Fruit fly (Drosophila melanogaster) whole organism, embryonic: ENCODE results near the gene Zn72D.
A peak's percentile ranks its signal among the peaks of the same experiment; 100 is the strongest.

Experiments
- Bteb2 ChIP-seq: fragments of 200-800 bp; sonication (Bioruptor generic); optimal IDR thresholded peaks from 2 replicates; lab custom pipeline; 2016; ENCODE audit warnings: missing biosample characterization, missing genetic modification characterization
- CG10959 ChIP-seq: fragments of 200-800 bp; sonication (Bioruptor generic); IDR thresholded peaks from 2 replicates; pipeline ENCODE4 v1.3.6; 2022; ENCODE audit warnings: missing biosample characterization, missing genetic modification characterization
- CG11456 ChIP-seq: fragments of 200-800 bp; sonication (Bioruptor generic); IDR thresholded peaks from 3 replicates; pipeline ENCODE4 v1.3.6; 2022; ENCODE audit warnings: missing biosample characterization, missing genetic modification characterization
- CG11695 ChIP-seq: fragments of 200-800 bp; sonication (Bioruptor generic); IDR thresholded peaks from 3 replicates; pipeline ENCODE4 v1.3.6; 2022; ENCODE audit warnings: missing biosample characterization, missing genetic modification characterization
- CG12104 ChIP-seq: fragments of 200-800 bp; sonication (Bioruptor generic); optimal IDR thresholded peaks from 3 replicates; lab custom pipeline; 2016; ENCODE audit warnings: missing biosample characterization, missing genetic modification characterization
- CG14710 ChIP-seq: fragments of 200-800 bp; sonication (Bioruptor generic); optimal IDR thresholded peaks from 3 replicates; lab custom pipeline; 2019; ENCODE audit warnings: missing biosample characterization, mild to moderate bottlenecking, missing genetic modification characterization, moderate library complexity
- CG18599 ChIP-seq: fragments of 200-800 bp; sonication (Bioruptor generic); optimal IDR thresholded peaks from 3 replicates; lab custom pipeline; 2017; ENCODE audit warnings: missing biosample characterization, missing genetic modification characterization, mild to moderate bottlenecking, moderate library complexity, missing genetic modification reagents
- CG30020 ChIP-seq: fragments of 200-800 bp; optimal IDR thresholded peaks from 2 replicates; lab custom pipeline; 2019; ENCODE audit warnings: missing biosample characterization, mild to moderate bottlenecking, missing genetic modification characterization, moderate library complexity
- CG32767 ChIP-seq: fragments of 200-800 bp; sonication (Bioruptor generic); IDR thresholded peaks from 2 replicates; pipeline ENCODE4 v1.3.6; 2022; ENCODE audit warnings: missing biosample characterization, missing genetic modification characterization
- CG34376 ChIP-seq: fragments of 200-800 bp; sonication (Bioruptor generic); optimal IDR thresholded peaks from 2 replicates; lab custom pipeline; 2018; ENCODE audit warnings: missing biosample characterization, mild to moderate bottlenecking, missing genetic modification characterization
- CG6854 ChIP-seq: fragments of 200-800 bp; sonication (Bioruptor generic); optimal IDR thresholded peaks from 3 replicates; lab custom pipeline; 2017; ENCODE audit warnings: missing biosample characterization, mild to moderate bottlenecking, missing genetic modification characterization
- CG7745 ChIP-seq: fragments of 200-800 bp; sonication (Bioruptor generic); optimal IDR thresholded peaks from 2 replicates; lab custom pipeline; 2018; ENCODE audit warnings: missing biosample characterization, mild to moderate bottlenecking, missing genetic modification characterization, moderate library complexity
- CG7839 ChIP-seq: fragments of 200-800 bp; sonication (Bioruptor generic); optimal IDR thresholded peaks from 3 replicates; lab custom pipeline; 2018; ENCODE audit warnings: missing biosample characterization, mild to moderate bottlenecking, missing genetic modification characterization, moderate library complexity
- CG7987 ChIP-seq: fragments of 200-800 bp; sonication (Bioruptor generic); optimal IDR thresholded peaks from 2 replicates; lab custom pipeline; 2018; ENCODE audit warnings: missing biosample characterization, mild to moderate bottlenecking, missing genetic modification characterization, moderate library complexity
- CG9215 ChIP-seq: fragments of 200-800 bp; sonication (Bioruptor generic); IDR thresholded peaks from 2 replicates; pipeline ENCODE4 v1.3.6; 2022; ENCODE audit warnings: missing biosample characterization, missing genetic modification characterization
- CG9437 ChIP-seq: fragments of 200-800 bp; sonication (Bioruptor generic); optimal IDR thresholded peaks from 2 replicates; lab custom pipeline; 2018; ENCODE audit warnings: missing biosample characterization, mild to moderate bottlenecking, missing genetic modification characterization
- D19A ChIP-seq: fragments of 200-800 bp; optimal IDR thresholded peaks from 3 replicates; lab custom pipeline; 2019; ENCODE audit warnings: missing biosample characterization, mild to moderate bottlenecking, missing genetic modification characterization, moderate library complexity
- D19B ChIP-seq: fragments of 200-800 bp; sonication (Bioruptor generic); optimal IDR thresholded peaks from 2 replicates; lab custom pipeline; 2017; ENCODE audit warnings: missing biosample characterization, mild to moderate bottlenecking, missing genetic modification characterization
- Dp ChIP-seq: fragments of 200-800 bp; sonication (Bioruptor generic); optimal IDR thresholded peaks from 2 replicates; lab custom pipeline; 2018; ENCODE audit warnings: missing biosample characterization, mild to moderate bottlenecking, missing genetic modification characterization, moderate library complexity
- ERR ChIP-seq: fragments of 200-800 bp; sonication (Bioruptor generic); optimal IDR thresholded peaks from 2 replicates; lab custom pipeline; 2016; ENCODE audit warnings: missing biosample characterization, missing genetic modification characterization
- Elba2 ChIP-seq: fragments of 200-800 bp; sonication (Bioruptor generic); optimal IDR thresholded peaks from 3 replicates; lab custom pipeline; 2016; ENCODE audit warnings: missing biosample characterization, missing genetic modification characterization
- HLH3B ChIP-seq: fragments of 200-800 bp; sonication (Bioruptor generic); IDR thresholded peaks from 2 replicates; pipeline ENCODE4 v1.3.6; 2022; ENCODE audit warnings: missing biosample characterization, missing genetic modification characterization
- HLH54F ChIP-seq: fragments of 200-800 bp; sonication (Bioruptor generic); optimal IDR thresholded peaks from 3 replicates; lab custom pipeline; 2016; ENCODE audit warnings: missing biosample characterization, missing genetic modification characterization
- Hmx ChIP-seq: fragments of 200-800 bp; sonication (Bioruptor generic); optimal IDR thresholded peaks from 2 replicates; lab custom pipeline; 2016; ENCODE audit warnings: missing biosample characterization, missing genetic modification characterization
- Hr3 ChIP-seq: fragments of 200-800 bp; sonication (Bioruptor generic); optimal IDR thresholded peaks from 3 replicates; lab custom pipeline; 2016; ENCODE audit warnings: missing biosample characterization, missing genetic modification characterization
- Hr51 ChIP-seq, 2 experiments: fragments of 200-800 bp; sonication (Bioruptor generic); optimal IDR thresholded peaks; 2 replicates in 1 of 2; 3 replicates in 1 of 2; lab custom pipeline; 2016 to 2018; ENCODE audit warnings: missing biosample characterization in 2 of 2, missing genetic modification characterization in 2 of 2, mild to moderate bottlenecking in 1 of 2, moderate library complexity in 1 of 2
- Hsf ChIP-seq: fragments of 200-800 bp; sonication (Bioruptor generic); optimal IDR thresholded peaks from 3 replicates; lab custom pipeline; 2016; ENCODE audit warnings: missing biosample characterization, missing genetic modification characterization
- Mrtf ChIP-seq: fragments of 200-800 bp; sonication (Bioruptor generic); IDR thresholded peaks from 3 replicates; pipeline ENCODE4 v1.3.6; 2022; ENCODE audit warnings: missing biosample characterization, missing genetic modification characterization
- NC2α ChIP-seq: fragments of 200-800 bp; sonication (Bioruptor generic); optimal IDR thresholded peaks from 2 replicates; lab custom pipeline; 2016; ENCODE audit warnings: missing biosample characterization, missing genetic modification characterization
- Rfx ChIP-seq: fragments of 200-800 bp; sonication (Bioruptor generic); IDR thresholded peaks from 2 replicates; pipeline ENCODE4 v1.3.6; 2022; ENCODE audit warnings: missing biosample characterization, missing genetic modification characterization
- Sin3A ChIP-seq: fragments of >200 bp; optimal IDR thresholded peaks from 2 replicates; lab custom pipeline; 2018
- Sry-δ ChIP-seq: fragments of 200-800 bp; sonication (Bioruptor generic); optimal IDR thresholded peaks from 2 replicates; lab custom pipeline; 2016; ENCODE audit warnings: missing biosample characterization, missing genetic modification characterization
- cas ChIP-seq: fragments of 200-800 bp; sonication (Bioruptor generic); IDR thresholded peaks from 2 replicates; pipeline ENCODE4 v1.3.6; 2022; ENCODE audit warnings: missing biosample characterization, missing genetic modification characterization
- ci ChIP-seq: fragments of 200-800 bp; sonication (Bioruptor generic); IDR thresholded peaks from 3 replicates; pipeline ENCODE4 v1.3.6; 2022; ENCODE audit warnings: missing biosample characterization, missing genetic modification characterization
- cwo ChIP-seq: fragments of 200-800 bp; sonication (Bioruptor generic); optimal IDR thresholded peaks from 3 replicates; lab custom pipeline; 2017; ENCODE audit warnings: missing biosample characterization, missing genetic modification characterization, mild to moderate bottlenecking, moderate library complexity, missing genetic modification reagents
- dan ChIP-seq: fragments of 200-800 bp; sonication (Bioruptor generic); IDR thresholded peaks from 2 replicates; pipeline ENCODE4 v1.3.6; 2022; ENCODE audit warnings: missing biosample characterization, missing genetic modification characterization
- dysf ChIP-seq: fragments of 200-800 bp; sonication (Bioruptor generic); IDR thresholded peaks from 3 replicates; pipeline ENCODE4 v1.3.6; 2022; ENCODE audit warnings: missing biosample characterization, missing genetic modification characterization
- eve ChIP-seq, 2 experiments: fragments of >200 bp; optimal IDR thresholded peaks; 2 replicates each; lab custom pipeline; 2017; ENCODE audit warnings: missing biosample characterization in 2 of 2, missing genetic modification characterization in 2 of 2
- fu2 ChIP-seq: fragments of 200-800 bp; sonication (Bioruptor generic); optimal IDR thresholded peaks from 2 replicates; lab custom pipeline; 2016; ENCODE audit warnings: missing biosample characterization, missing genetic modification characterization
- ham ChIP-seq: fragments of 200-800 bp; sonication (Bioruptor generic); IDR thresholded peaks from 2 replicates; pipeline ENCODE4 v1.3.6; 2022; ENCODE audit warnings: missing biosample characterization, missing genetic modification characterization
- mirr ChIP-seq: fragments of 200-800 bp; sonication (Bioruptor generic); optimal IDR thresholded peaks from 3 replicates; lab custom pipeline; 2018; ENCODE audit warnings: missing biosample characterization, mild to moderate bottlenecking, missing genetic modification characterization
- onecut ChIP-seq: fragments of 200-800 bp; sonication (Bioruptor generic); IDR thresholded peaks from 2 replicates; pipeline ENCODE4 v1.3.6; 2022; ENCODE audit warnings: missing biosample characterization, missing genetic modification characterization
- phol ChIP-seq: fragments of 200-800 bp; sonication (Bioruptor generic); optimal IDR thresholded peaks from 3 replicates; lab custom pipeline; 2018; ENCODE audit warnings: missing biosample characterization, mild to moderate bottlenecking, missing genetic modification characterization, moderate library complexity
- pnt ChIP-seq: fragments of 200-800 bp; sonication (Bioruptor generic); optimal IDR thresholded peaks from 3 replicates; lab custom pipeline; 2016; ENCODE audit warnings: missing biosample characterization, missing genetic modification characterization
- pzg ChIP-seq: fragments of 200-800 bp; sonication (Bioruptor generic); optimal IDR thresholded peaks from 3 replicates; lab custom pipeline; 2018; ENCODE audit warnings: missing biosample characterization, mild to moderate bottlenecking, missing genetic modification characterization, moderate library complexity
- schlank ChIP-seq: fragments of 200-800 bp; sonication (Bioruptor generic); optimal IDR thresholded peaks from 2 replicates; lab custom pipeline; 2018; ENCODE audit warnings: missing biosample characterization, mild to moderate bottlenecking, missing genetic modification characterization
- sna ChIP-seq: fragments of 200-800 bp; sonication (Bioruptor generic); IDR thresholded peaks from 2 replicates; pipeline ENCODE4 v1.3.6; 2022; ENCODE audit warnings: missing biosample characterization, missing genetic modification characterization; ENCODE audit not compliant: partially characterized antibody
- stc ChIP-seq: fragments of 200-800 bp; sonication (Bioruptor generic); IDR thresholded peaks from 2 replicates; pipeline ENCODE4 v1.3.6; 2022; ENCODE audit warnings: missing biosample characterization, missing genetic modification characterization
- tx ChIP-seq: fragments of 200-800 bp; sonication (Bioruptor generic); optimal IDR thresholded peaks from 2 replicates; lab custom pipeline; 2016; ENCODE audit warnings: missing biosample characterization, missing genetic modification characterization
- wdn ChIP-seq: fragments of 200-800 bp; sonication (Bioruptor generic); IDR thresholded peaks from 2 replicates; pipeline ENCODE4 v1.3.6; 2022; ENCODE audit warnings: missing biosample characterization, missing genetic modification characterization

Zn72D gene

dm6 chr3L:16131264-16132066 lies 19.0 kb upstream of the Zn72D start, which contains the start of the genes Trs20 and elg1 (continued):
- TF ChIP-seq CG12104 (GFP tag; lab: Kevin White, UChicago) (peak; percentile 42), Dp (peak; percentile 79), CG30020 (tag; lab: Kevin White, UChicago) (peak; percentile 71), CG7839 (tag; lab: Kevin White, UChicago) (peak; percentile 74), schlank (tag; lab: Kevin White, UChicago) (no peak), CG9437 (GFP tag; lab: Kevin White, UChicago) (peak; percentile 62), CG34376 (GFP tag; lab: Kevin White, UChicago) (no peak), CG10959 (GFP tag; lab: Robert Waterston, UW) (no peak), ERR (no peak), Hsf (GFP tag; lab: Kevin White, UChicago) (no peak), CG6854 (GFP tag; lab: Kevin White, UChicago) (peak; percentile 37), ci (GFP tag; lab: Robert Waterston, UW) (peak; percentile 13; the same call in 1 of the 3 replicates), Rfx (peak; percentile 65), dan (no peak), pzg (GFP tag; lab: Kevin White, UChicago) (peak; percentile 46), wdn (GFP tag; lab: Robert Waterston, UW) (no peak), CG11695 (GFP tag; lab: Robert Waterston, UW) (peak; percentile 56; the same call in 2 of the 3 replicates), Hmx (GFP tag; lab: Kevin White, UChicago) (no peak), CG32767 (GFP tag; lab: Robert Waterston, UW) (0 out of 2 replicates have a peak, but pooled peaks have one; percentile 12), Bteb2 (GFP tag; lab: Kevin White, UChicago) (no peak), Mrtf (GFP tag; lab: Robert Waterston, UW) (no peak), cwo (GFP tag; lab: Kevin White, UChicago) (peak; percentile 33), ham (GFP tag; lab: Robert Waterston, UW) (no peak), pnt (GFP tag; lab: Kevin White, UChicago) (no peak), mirr (GFP tag; lab: Kevin White, UChicago) (no peak), CG14710 (tag; lab: Kevin White, UChicago) (peak; percentile 77), Hr51 (GFP tag; optimal IDR thresholded peaks at IDR 0.05; lab: Kevin White, UChicago) (no peak), CG7987 (GFP tag; lab: Kevin White, UChicago) (no peak), CG7745 (no peak), CG11456 (GFP tag; lab: Robert Waterston, UW) (peak; percentile 45; the same call in 2 of the 3 replicates), fu2 (GFP tag; lab: Kevin White, UChicago) (no peak), tx (GFP tag; lab: Kevin White, UChicago) (no peak), Sin3A (lab: Kevin White, UChicago) (no peak), CG9215 (GFP tag; lab: Robert Waterston, UW) (no peak), HLH54F (GFP tag; lab: Kevin White, UChicago) (peak; percentile 21), eve (GFP tag; optimal IDR thresholded peaks at IDR 0.05; lab: Kevin White, UChicago) (no peak), CG18599 (peak; percentile 46), D19B (no peak), Elba2 (GFP tag; lab: Kevin White, UChicago) (peak; percentile 4), cas (GFP tag; lab: Robert Waterston, UW) (0 out of 2 replicates have a peak, but pooled peaks have one; percentile 4), NC2α (no peak), dysf (peak; percentile 45; the same call in 1 of the 3 replicates), D19A (peak; percentile 74), HLH3B (GFP tag; lab: Robert Waterston, UW) (peak; percentile 54; the same call in 1 of the 2 replicates), Sry-δ (GFP tag; lab: Kevin White, UChicago) (no peak), onecut (GFP tag; lab: Robert Waterston, UW) (0 out of 2 replicates have a peak, but pooled peaks have one; percentile 33), phol (tag; lab: Kevin White, UChicago) (peak; percentile 63), Hr3 (peak; percentile 81), sna (no peak), stc (GFP tag; lab: Robert Waterston, UW) (0 out of 2 replicates have a peak, but pooled peaks have one; percentile 24)
